Fruit fly (Drosophila melanogaster): Measurements from ENCODE around the gene CG3402.

CG3402 gene

DNA sequence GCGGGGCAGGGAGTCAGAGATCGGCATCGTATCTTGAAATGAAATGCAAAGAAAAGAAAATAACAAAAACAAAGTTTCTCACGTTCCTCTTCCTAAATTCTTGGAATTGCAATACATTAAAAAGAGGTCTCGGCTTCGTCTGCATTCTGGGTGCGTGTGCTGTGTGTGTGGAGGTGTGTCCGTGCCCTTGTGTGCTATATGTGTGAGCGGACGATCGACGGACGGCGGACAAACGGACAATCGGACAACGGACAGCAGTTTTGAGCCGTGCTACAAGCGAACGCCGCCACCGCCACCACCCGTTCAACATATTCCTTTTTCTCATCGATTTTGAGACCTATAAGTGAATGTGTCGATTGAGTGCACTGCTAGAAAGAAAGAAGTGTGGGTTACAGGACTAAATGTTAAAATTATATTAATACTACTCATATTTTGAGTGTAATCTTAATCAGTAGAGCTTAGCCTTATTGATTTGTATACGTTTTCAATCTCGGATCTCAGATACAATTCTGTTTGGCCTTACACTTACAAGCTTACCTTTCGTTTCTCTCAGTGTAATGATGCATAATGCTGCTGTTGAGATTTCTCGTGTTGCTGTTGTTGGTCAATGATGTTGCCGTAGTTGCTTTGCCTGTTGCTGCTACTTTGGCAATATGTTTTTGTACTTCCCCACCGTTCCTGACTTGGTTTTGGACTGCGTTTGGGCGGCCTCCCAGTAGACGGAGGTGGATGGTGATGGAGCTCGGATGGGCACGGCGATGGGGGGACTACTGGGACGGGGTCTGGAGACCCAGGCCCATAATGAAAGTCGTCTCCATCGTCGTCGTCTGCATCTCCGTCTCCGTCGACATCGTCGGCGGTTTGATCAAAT, 31.3 kb downstream of the CG3402 start (continued):
- TF ChIP-seq nerfin-1 (tag; optimal IDR thresholded peaks at IDR 0.05) = peak; percentile 80
- no peak for TF ChIP-seq vnd (GFP tag; IDR thresholded peaks at IDR 0.05; ENCODE audit: partially characterized antibody)
- TF ChIP-seq lov (optimal IDR thresholded peaks at IDR 0.05) = no peak
- TF ChIP-seq lov (GFP tag; IDR thresholded peaks at IDR 0.05) = peak; percentile 93
- TF ChIP-seq TFAM (GFP tag; optimal IDR thresholded peaks at IDR 0.05) = peak; percentile 64
- peak; percentile 70 for TF ChIP-seq Sox102F (GFP tag; optimal IDR thresholded peaks at IDR 0.05)
- TF ChIP-seq dysf (GFP tag; IDR thresholded peaks at IDR 0.05) = peak; percentile 52; the same call in 1 of the 3 replicates
- TF ChIP-seq Elba2 (GFP tag; optimal IDR thresholded peaks at IDR 0.05) = peak; percentile 87
- peak; percentile 48; the same call in 1 of the 2 replicates for TF ChIP-seq ttk (GFP tag; IDR thresholded peaks at IDR 0.05)
- TF ChIP-seq trem (tag; optimal IDR thresholded peaks at IDR 0.05) = peak; percentile 90
- peak; percentile 30; the same call in 1 of the 2 replicates for TF ChIP-seq Awh (GFP tag; IDR thresholded peaks at IDR 0.05)
- TF ChIP-seq Hr3 (GFP tag; optimal IDR thresholded peaks at IDR 0.05) = peak; percentile 70
- TF ChIP-seq knrl (GFP tag; IDR thresholded peaks at IDR 0.05; ENCODE audit: partially characterized antibody) = no peak
- TF ChIP-seq phol (tag; optimal IDR thresholded peaks at IDR 0.05) = peak; percentile 90
- TF ChIP-seq twi (tag; optimal IDR thresholded peaks at IDR 0.05) = peak; percentile 91
- peak; percentile 35 for TF ChIP-seq CG3838 (GFP tag; optimal IDR thresholded peaks at IDR 0.05)
- TF ChIP-seq CG10959 (GFP tag; IDR thresholded peaks at IDR 0.05) = peak; percentile 92
- peak; percentile 61; the same call in 1 of the 3 replicates for TF ChIP-seq CG7357 (GFP tag; IDR thresholded peaks at IDR 0.05)
- peak; percentile 83 for TF ChIP-seq CoRest (tag; optimal IDR thresholded peaks at IDR 0.05)
- peak; percentile 17 for TF ChIP-seq sima (GFP tag; optimal IDR thresholded peaks at IDR 0.05)
- TF ChIP-seq CG4404 (GFP tag; IDR thresholded peaks at IDR 0.05) = peak; percentile 92
- peak; percentile 21 for TF ChIP-seq CG12769 (tag; optimal IDR thresholded peaks at IDR 0.05)
- 0 out of 3 replicates have a peak, but pooled peaks have one; percentile 47 for TF ChIP-seq CG11456 (GFP tag; IDR thresholded peaks at IDR 0.05)
- TF ChIP-seq D19A (tag; optimal IDR thresholded peaks at IDR 0.05) = peak; percentile 86
- TF ChIP-seq kah (GFP tag; optimal IDR thresholded peaks at IDR 0.05) = peak; percentile 13
- peak; percentile 97 for TF ChIP-seq zen (tag; optimal IDR thresholded peaks at IDR 0.05)
- peak; percentile 83 for TF ChIP-seq fd96Cb (tag; optimal IDR thresholded peaks at IDR 0.05)
- peak; percentile 78 for TF ChIP-seq tio (GFP tag; optimal IDR thresholded peaks at IDR 0.05)
- TF ChIP-seq CG33557 (GFP tag; optimal IDR thresholded peaks at IDR 0.05) = peak; percentile 96
- no peak for TF ChIP-seq bigmax (GFP tag; optimal IDR thresholded peaks at IDR 0.05)
- TF ChIP-seq tgo (GFP tag; IDR thresholded peaks at IDR 0.05) = peak; percentile 63; the same call in 1 of the 3 replicates
- TF ChIP-seq CG31365 (tag; optimal IDR thresholded peaks at IDR 0.05) = peak; percentile 19
- no peak for TF ChIP-seq CG5953 (GFP tag; IDR thresholded peaks at IDR 0.05)
- TF ChIP-seq CG8478 (optimal IDR thresholded peaks at IDR 0.05) = no peak
- TF ChIP-seq YL-1 (GFP tag; optimal IDR thresholded peaks at IDR 0.05) = peak; percentile 36
- peak; percentile 55 for TF ChIP-seq btn (GFP tag; optimal IDR thresholded peaks at IDR 0.05)
- TF ChIP-seq row (GFP tag; IDR thresholded peaks at IDR 0.05) = peak; percentile 85
- TF ChIP-seq CG11695 (GFP tag; IDR thresholded peaks at IDR 0.05) = peak; percentile 47; the same call in 1 of the 3 replicates
- TF ChIP-seq Mrtf (GFP tag; IDR thresholded peaks at IDR 0.05) = no peak
- TF ChIP-seq CG32532 (GFP tag; IDR thresholded peaks at IDR 0.05) = no peak
- TF ChIP-seq Atf3 (GFP tag; optimal IDR thresholded peaks at IDR 0.05) = peak; percentile 71
- peak; percentile 84 for TF ChIP-seq az2 (GFP tag; optimal IDR thresholded peaks at IDR 0.05)
- TF ChIP-seq CG4424 (GFP tag; optimal IDR thresholded peaks at IDR 0.05) = peak; percentile 85
- TF ChIP-seq Nf-YA (GFP tag; IDR thresholded peaks at IDR 0.05) = no peak
- no peak for TF ChIP-seq Lim3 (GFP tag; IDR thresholded peaks at IDR 0.05)
- peak; percentile 54 for TF ChIP-seq CG12104 (GFP tag; optimal IDR thresholded peaks at IDR 0.05)
- TF ChIP-seq CG15696 (tag; optimal IDR thresholded peaks at IDR 0.05) = peak; percentile 98
- peak; percentile 53 for TF ChIP-seq HLH3B (GFP tag; IDR thresholded peaks at IDR 0.05)
- no peak for TF ChIP-seq toy (GFP tag; IDR thresholded peaks at IDR 0.05)
- TF ChIP-seq CG10979 (tag; optimal IDR thresholded peaks at IDR 0.05) = peak; percentile 95

Measured in whole organism, embryonic.